Worm (Caenorhabditis elegans): ENCODE results near the gene mrpl-50.

Gene mrpl-50

ce11 chrII:8923187-8923586, 6.5 kb upstream of the mrpl-50 start:
- no peak for TF ChIP-seq unc-42 (tag; optimal IDR thresholded peaks at IDR 0.05)
- TF ChIP-seq nhr-232 (tag; optimal IDR thresholded peaks at IDR 0.05): no peak
- TF ChIP-seq zip-5 (tag; optimal IDR thresholded peaks at IDR 0.05): no peak
- no peak for TF ChIP-seq npax-4 (tag; optimal IDR thresholded peaks at IDR 0.05)
- no peak for TF ChIP-seq eyg-1 (tag; optimal IDR thresholded peaks at IDR 0.05)
- TF ChIP-seq syd-9 (tag; optimal IDR thresholded peaks at IDR 0.05): no peak
- no peak for TF ChIP-seq ref-2 (tag; optimal IDR thresholded peaks at IDR 0.05)
- no peak for TF ChIP-seq ceh-30 (tag; optimal IDR thresholded peaks at IDR 0.05)
- no peak for TF ChIP-seq dve-1 (tag; optimal IDR thresholded peaks at IDR 0.05)
- TF ChIP-seq pha-4 (tag; optimal IDR thresholded peaks at IDR 0.05): no peak
- no peak for TF ChIP-seq unc-86 (tag; optimal IDR thresholded peaks at IDR 0.05)
- no peak for TF ChIP-seq elt-4 (tag; optimal IDR thresholded peaks at IDR 0.05)
- TF ChIP-seq nhr-11 (tag; optimal IDR thresholded peaks at IDR 0.05): no peak
- TF ChIP-seq ceh-22 (tag; optimal IDR thresholded peaks at IDR 0.05): no peak
- no peak for TF ChIP-seq ttx-3 (tag; optimal IDR thresholded peaks at IDR 0.05)
- TF ChIP-seq rnt-1 (tag; optimal IDR thresholded peaks at IDR 0.05): no peak
- no peak for TF ChIP-seq ceh-9 (tag; optimal IDR thresholded peaks at IDR 0.05)
- TF ChIP-seq gmeb-2 (tag; optimal IDR thresholded peaks at IDR 0.05): no peak

ce11 chrII:8926451-8926850, 3.2 kb upstream of the mrpl-50 start, which contains the start of gene B0457.2:
Gene B0457.2, minus strand, starts transcription at chrII:8926551.
- TF ChIP-seq pqm-1 (tag; optimal IDR thresholded peaks at IDR 0.05): no peak
- TF ChIP-seq dve-1 (tag; optimal IDR thresholded peaks at IDR 0.05): no peak
- TF ChIP-seq ttx-3 (tag; optimal IDR thresholded peaks at IDR 0.05): no peak
- no peak for TF ChIP-seq madf-2 (tag; optimal IDR thresholded peaks at IDR 0.05)
- TF ChIP-seq ama-1 (optimal IDR thresholded peaks at IDR 0.05): no peak
- TF ChIP-seq ceh-31 (tag; optimal IDR thresholded peaks at IDR 0.05): no peak
- TF ChIP-seq fax-1 (tag; optimal IDR thresholded peaks at IDR 0.05): no peak
- TF ChIP-seq ceh-34 (tag; optimal IDR thresholded peaks at IDR 0.05): no peak

ce11 chrII:8927253-8927791, 2.3 kb upstream of the mrpl-50 start, which contains the start of gene cct-2:
Gene cct-2, plus strand, starts transcription at chrII:8927741.
- no peak for TF ChIP-seq ceh-6 (GFP tag; optimal IDR thresholded peaks at IDR 0.05)
- TF ChIP-seq ets-4 (tag; optimal IDR thresholded peaks at IDR 0.05): peak; percentile 59
- peak; percentile 46 for TF ChIP-seq ceh-2 (tag; optimal IDR thresholded peaks at IDR 0.05)
- no peak for TF ChIP-seq mec-3 (tag; optimal IDR thresholded peaks at IDR 0.05; ENCODE audit: borderline replicate concordance)
- TF ChIP-seq unc-42 (tag; optimal IDR thresholded peaks at IDR 0.05): peak; percentile 14
- TF ChIP-seq npax-4 (tag; optimal IDR thresholded peaks at IDR 0.05): no peak
- peak; percentile 26 for TF ChIP-seq fkh-6 (tag; optimal IDR thresholded peaks at IDR 0.05)
- peak; percentile 63 for TF ChIP-seq tbx-2 (tag; optimal IDR thresholded peaks at IDR 0.05)
- TF ChIP-seq rnt-1 (tag; optimal IDR thresholded peaks at IDR 0.05): peak; percentile 38
- no peak for TF ChIP-seq fkh-10 (GFP tag; optimal IDR thresholded peaks at IDR 0.05)
- TF ChIP-seq C08G9.2 (tag; optimal IDR thresholded peaks at IDR 0.05): peak; percentile 70
- TF ChIP-seq ceh-34 (tag; optimal IDR thresholded peaks at IDR 0.05): peak; percentile 20
- peak; percentile 35 for TF ChIP-seq ceh-18 (tag; optimal IDR thresholded peaks at IDR 0.05)
- TF ChIP-seq elt-2 (tag; optimal IDR thresholded peaks at IDR 0.05): peak; percentile 17
- TF ChIP-seq tbx-7 (tag; optimal IDR thresholded peaks at IDR 0.05): peak; percentile 70
- peak; percentile 86 for TF ChIP-seq ceh-31 (tag; optimal IDR thresholded peaks at IDR 0.05)
- peak; percentile 2 for TF ChIP-seq ztf-16 (tag; optimal IDR thresholded peaks at IDR 0.05)

ce11 chrII:8930763-8931162, 1.1 kb downstream of the mrpl-50 start, which contains the start of gene enol-1:
Gene enol-1, plus strand, starts transcription at chrII:8930997.
- TF ChIP-seq ceh-2 (tag; optimal IDR thresholded peaks at IDR 0.05): no peak
- TF ChIP-seq pros-1 (tag; optimal IDR thresholded peaks at IDR 0.05): no peak
- no peak for TF ChIP-seq rnt-1 (tag; optimal IDR thresholded peaks at IDR 0.05)
- TF ChIP-seq ahr-1 (tag; optimal IDR thresholded peaks at IDR 0.05): no peak

Data from whole organism, late embryonic.